Worm (Caenorhabditis elegans) whole organism, young adult: ENCODE data around the gene F09G2.2.

Experiments used
- B0035.1 ChIP-seq: sonication (generic microtip); optimal IDR thresholded peaks from 2 replicates; lab custom pipeline; 2016; ENCODE audit warnings: missing genetic modification characterization, mild to moderate bottlenecking, missing compliant biosample characterization, missing genotype, missing genetic modification reagents
- F33H1.4 ChIP-seq: fragments of 200-800 bp; sonication (Bioruptor generic); IDR thresholded peaks from 2 replicates; pipeline ENCODE4 v1.3.6; 2022; ENCODE audit warnings: missing genetic modification reagents, missing genetic modification characterization, missing compliant biosample characterization
- F39B2.1 ChIP-seq: fragments of 200-800 bp; sonication (Bioruptor generic); IDR thresholded peaks from 2 replicates; pipeline ENCODE4 v1.3.6; 2022; ENCODE audit warnings: missing genetic modification reagents, missing genetic modification characterization, missing compliant biosample characterization
- Y67H2A.10 ChIP-seq: fragments of 200-800 bp; sonication (Bioruptor generic); conservative IDR thresholded peaks from 2 replicates; pipeline ENCODE4 v1.3.6; 2022; ENCODE audit warnings: missing genetic modification reagents, missing genetic modification characterization, missing compliant biosample characterization
- attf-3 ChIP-seq: fragments of 200-800 bp; sonication (Bioruptor generic); conservative IDR thresholded peaks from 2 replicates; pipeline ENCODE4 v1.3.6; 2022; ENCODE audit warnings: missing genetic modification reagents, missing genetic modification characterization, missing compliant biosample characterization
- attf-5 ChIP-seq: fragments of 200-800 bp; sonication (Bioruptor generic); optimal IDR thresholded peaks from 2 replicates; lab custom pipeline; 2018; ENCODE audit warnings: mild to moderate bottlenecking, missing genetic modification characterization, missing compliant biosample characterization
- bed-1 ChIP-seq: fragments of 200-800 bp; sonication (Bioruptor generic); IDR thresholded peaks from 2 replicates; pipeline ENCODE4 v1.3.6; 2022; ENCODE audit warnings: missing genetic modification reagents, missing genetic modification characterization, missing compliant biosample characterization
- ceh-58 ChIP-seq: fragments of 200-800 bp; sonication (Bioruptor generic); IDR thresholded peaks from 2 replicates; pipeline ENCODE4 v1.3.6; 2022; ENCODE audit warnings: missing genetic modification characterization, missing compliant biosample characterization
- ceh-79 ChIP-seq: sonication (generic microtip); optimal IDR thresholded peaks from 2 replicates; lab custom pipeline; 2017; ENCODE audit warnings: mild to moderate bottlenecking, missing genetic modification characterization, missing compliant biosample characterization
- chd-7 ChIP-seq: sonication (generic microtip); optimal IDR thresholded peaks from 2 replicates; lab custom pipeline; 2016; ENCODE audit warnings: mild to moderate bottlenecking, missing genetic modification characterization, moderate library complexity, missing compliant biosample characterization
- die-1 ChIP-seq: sonication (generic microtip); optimal IDR thresholded peaks from 2 replicates; lab custom pipeline; 2016; ENCODE audit warnings: missing genotype, mild to moderate bottlenecking, missing genetic modification characterization, missing compliant biosample characterization
- efl-1 ChIP-seq: fragments of 150-350 bp; optimal IDR thresholded peaks from 2 replicates; lab custom pipeline; 2014; ENCODE audit warnings: missing biosample characterization, missing genetic modification reagents, missing genetic modification characterization
- let-526 ChIP-seq: fragments of 200-800 bp; sonication (Bioruptor generic); IDR thresholded peaks from 2 replicates; pipeline ENCODE4 v1.3.6; 2022; ENCODE audit warnings: missing genetic modification reagents, missing genetic modification characterization, missing compliant biosample characterization
- lin-26 ChIP-seq: fragments of 200-800 bp; sonication (Bioruptor generic); IDR thresholded peaks from 2 replicates; pipeline ENCODE4 v1.3.6; 2022; ENCODE audit warnings: missing genetic modification reagents, missing genetic modification characterization, missing compliant biosample characterization
- lin-35 ChIP-seq, 3 experiments: fragments of 150-350 bp in 2 of 3; sonication (generic microtip) in 1 of 3; optimal IDR thresholded peaks; 2 replicates each; lab custom pipeline; 2014 to 2018; ENCODE audit warnings: missing biosample characterization in 3 of 3, missing genetic modification characterization in 3 of 3, missing genetic modification reagents in 3 of 3
- lin-40 ChIP-seq: sonication (generic microtip); optimal IDR thresholded peaks from 2 replicates; lab custom pipeline; 2016; ENCODE audit warnings: missing genetic modification characterization, mild to moderate bottlenecking, missing compliant biosample characterization, missing genotype, missing genetic modification reagents
- lin-54 ChIP-seq: fragments of 200-800 bp; sonication (Bioruptor generic); optimal IDR thresholded peaks from 2 replicates; lab custom pipeline; 2018; ENCODE audit warnings: mild to moderate bottlenecking, missing genetic modification characterization, missing compliant biosample characterization
- lsy-27 ChIP-seq: sonication (generic microtip); optimal IDR thresholded peaks from 2 replicates; lab custom pipeline; 2017; ENCODE audit warnings: missing genetic modification characterization, mild to moderate bottlenecking, missing compliant biosample characterization, antibody characterized with exemption, missing genotype, borderline replicate concordance; ENCODE audit not compliant: insufficient read depth
- madf-3 ChIP-seq: fragments of 200-800 bp; sonication (Bioruptor generic); IDR thresholded peaks from 2 replicates; pipeline ENCODE4 v1.3.6; 2022; ENCODE audit warnings: missing genetic modification reagents, missing genetic modification characterization, missing compliant biosample characterization
- nfya-1 ChIP-seq: sonication (generic microtip); optimal IDR thresholded peaks from 2 replicates; lab custom pipeline; 2017; ENCODE audit warnings: antibody characterized with exemption, missing compliant biosample characterization, missing genetic modification characterization, borderline replicate concordance; ENCODE audit not compliant: insufficient read depth
- nhr-27 ChIP-seq: fragments of 200-800 bp; sonication (Bioruptor generic); optimal IDR thresholded peaks from 2 replicates; lab custom pipeline; 2018; ENCODE audit warnings: mild to moderate bottlenecking, missing genetic modification characterization, moderate library complexity, missing compliant biosample characterization
- nhr-80 ChIP-seq: sonication (generic microtip); optimal IDR thresholded peaks from 2 replicates; lab custom pipeline; 2016; ENCODE audit warnings: missing genetic modification characterization, missing compliant biosample characterization
- nhr-90 ChIP-seq: sonication (generic microtip); optimal IDR thresholded peaks from 2 replicates; lab custom pipeline; 2016; ENCODE audit warnings: missing genotype, mild to moderate bottlenecking, missing genetic modification characterization, missing compliant biosample characterization
- rec-8 ChIP-seq, 2 experiments: sonication (generic microtip); optimal IDR thresholded peaks; 2 replicates each; lab custom pipeline; 2016; ENCODE audit warnings: mild to moderate bottlenecking in 2 of 2, missing genetic modification characterization in 2 of 2, missing genetic modification reagents in 2 of 2, missing genotype in 2 of 2, missing biosample characterization in 1 of 2, missing compliant biosample characterization in 1 of 2, moderate library complexity in 1 of 2
- rpc-1 ChIP-seq, 2 experiments: fragments of 150-350 bp in 1 of 2; sonication (generic microtip) in 1 of 2; optimal IDR thresholded peaks; 2 replicates each; lab custom pipeline; 2014 to 2018; ENCODE audit warnings: missing biosample characterization in 1 of 2, missing genetic modification characterization in 1 of 2, missing genetic modification reagents in 1 of 2, missing genotype in 1 of 2
- tbp1 ChIP-seq: fragments of 200-800 bp; sonication (Bioruptor generic); optimal IDR thresholded peaks from 2 replicates; lab custom pipeline; 2018; ENCODE audit warnings: mild to moderate bottlenecking, missing genetic modification characterization, missing compliant biosample characterization
- tbx-9 ChIP-seq: sonication (generic microtip); optimal IDR thresholded peaks from 2 replicates; lab custom pipeline; 2016; ENCODE audit warnings: borderline replicate concordance, missing genetic modification characterization, inconsistent platforms, missing compliant biosample characterization
- unc-62 ChIP-seq: fragments of 150-350 bp; optimal IDR thresholded peaks from 2 replicates; lab custom pipeline; 2014; ENCODE audit warnings: missing biosample characterization, missing genetic modification reagents, missing genetic modification characterization
- zim-3 ChIP-seq: sonication (generic microtip); optimal IDR thresholded peaks from 2 replicates; lab custom pipeline; 2017; ENCODE audit warnings: mild to moderate bottlenecking, missing genetic modification characterization, moderate library complexity, missing compliant biosample characterization
- ztf-25 ChIP-seq: fragments of 200-800 bp; sonication (Bioruptor generic); IDR thresholded peaks from 2 replicates; pipeline ENCODE4 v1.3.6; 2022; ENCODE audit warnings: missing genetic modification reagents, missing genetic modification characterization, missing compliant biosample characterization
- ztf-26 ChIP-seq: sonication (generic microtip); optimal IDR thresholded peaks from 2 replicates; lab custom pipeline; 2017; ENCODE audit warnings: missing genetic modification characterization, missing compliant biosample characterization
- ztf-28 ChIP-seq: fragments of 200-800 bp; sonication (Bioruptor generic); IDR thresholded peaks from 2 replicates; pipeline ENCODE4 v1.3.6; 2022; ENCODE audit warnings: missing genetic modification reagents, missing genetic modification characterization, missing compliant biosample characterization
- ztf-3 ChIP-seq: fragments of 200-800 bp; sonication (Bioruptor generic); optimal IDR thresholded peaks from 2 replicates; lab custom pipeline; 2018; ENCODE audit warnings: mild to moderate bottlenecking, missing genetic modification characterization, missing compliant biosample characterization

Gene F09G2.2

DNA sequence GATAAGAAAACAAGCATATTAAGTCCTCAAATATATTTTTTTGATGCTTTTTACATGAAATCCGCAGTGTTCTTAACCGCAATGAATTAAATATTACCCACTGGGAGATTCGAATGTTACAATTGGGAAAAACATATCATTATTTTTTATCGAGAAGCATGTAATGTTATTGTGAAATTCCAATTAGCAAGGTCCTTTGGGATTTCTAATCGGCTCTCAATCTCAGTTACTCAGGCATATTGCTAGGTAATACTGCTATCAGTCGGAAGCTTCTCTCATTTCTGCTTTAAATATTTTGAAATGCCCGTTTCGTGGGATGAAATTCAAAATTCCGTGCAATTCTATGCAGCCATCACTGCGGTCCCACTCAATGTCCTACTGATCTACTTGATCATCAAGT, 37.3 kb upstream of the F09G2.2 start, which contains the start of gene str-204 (continued):
- TF ChIP-seq Y67H2A.10 (GFP tag; lab: Robert Waterston, UW) (no peak), rpc-1 (optimal IDR thresholded peaks at IDR 0.05; lab: Kevin White, UChicago) (no peak), rpc-1 (tag; optimal IDR thresholded peaks at IDR 0.05; lab: Kevin White, UChicago) (no peak), ztf-28 (GFP tag; lab: Robert Waterston, UW) (no peak), ztf-26 (tag; lab: Kevin White, UChicago) (no peak), zim-3 (tag; lab: Kevin White, UChicago) (no peak)

DNA sequence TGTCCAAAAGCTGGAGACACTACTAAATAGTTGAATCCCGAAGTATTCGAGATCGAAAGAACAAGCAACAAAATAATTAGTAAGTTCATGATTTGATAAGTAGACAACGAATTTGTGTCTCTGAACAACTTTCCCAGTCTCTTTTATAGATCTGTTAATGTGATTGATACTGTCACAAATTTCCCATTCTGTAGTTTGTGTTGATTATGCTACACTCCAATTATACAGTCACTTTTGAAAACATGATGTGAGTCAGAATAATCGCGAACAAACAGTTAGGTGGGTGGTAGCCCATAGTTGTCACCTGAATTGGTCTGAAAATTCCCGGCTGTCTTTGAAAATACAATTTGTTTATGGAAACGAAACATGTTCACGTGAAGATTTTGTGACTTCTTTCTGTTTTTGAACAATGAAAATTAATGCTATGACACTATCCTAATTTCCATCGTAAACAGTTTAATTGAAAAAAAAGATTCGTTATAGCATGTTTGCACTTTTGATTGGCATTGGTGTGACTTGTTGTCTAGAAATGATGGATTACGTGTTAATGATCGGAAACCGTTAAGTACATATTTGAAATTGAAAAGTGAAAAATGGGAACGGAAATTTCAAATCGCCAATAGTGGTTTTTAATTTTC, 33.1 kb upstream of the F09G2.2 start, which contains the start of gene ugt-41:
Gene ugt-41 (minus strand): TSS at position 119 of the 638 bp plus-strand sequence.
- TF ChIP-seq lin-35 (GFP tag; optimal IDR thresholded peaks at IDR 0.05; lab: Kevin White, UChicago) (no peak), unc-62 (GFP tag; lab: Kevin White, UChicago) (peak; percentile 85), ztf-3 (GFP tag; lab: Kevin White, UChicago) (no peak), efl-1 (GFP tag; lab: Kevin White, UChicago) (no peak), attf-3 (GFP tag; lab: Robert Waterston, UW) (no peak), lin-26 (GFP tag; lab: Robert Waterston, UW) (no peak), ceh-79 (tag; lab: Kevin White, UChicago) (no peak), ztf-25 (GFP tag; lab: Robert Waterston, UW) (no peak), tbx-9 (tag; lab: Kevin White, UChicago) (no peak), nfya-1 (tag; lab: Kevin White, UChicago) (no peak), nhr-90 (tag; lab: Kevin White, UChicago) (no peak), F33H1.4 (GFP tag; lab: Robert Waterston, UW) (no peak), lin-40 (tag; lab: Kevin White, UChicago) (peak; percentile 18), lsy-27 (no peak), lin-54 (no peak), nhr-80 (tag; lab: Kevin White, UChicago) (peak; percentile 42)

DNA sequence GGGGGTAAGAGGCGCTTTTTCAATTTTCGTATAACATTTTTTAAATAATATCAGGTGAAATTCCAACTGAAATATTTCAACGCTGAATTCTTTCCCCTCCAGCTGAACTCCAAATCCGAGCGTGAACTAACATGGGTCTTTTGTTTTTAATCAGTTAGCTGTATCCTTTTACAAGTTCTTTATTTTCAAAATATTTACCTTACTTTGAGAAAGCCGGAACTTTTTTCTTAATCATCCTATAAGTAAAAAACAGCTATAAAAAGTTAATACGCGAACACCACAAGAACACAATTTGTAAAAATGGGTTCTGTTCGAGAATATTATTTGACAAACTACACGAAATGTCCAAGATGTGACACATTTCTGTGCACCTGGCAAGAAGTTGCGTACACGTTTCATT, 32.5 kb upstream of the F09G2.2 start, which contains the start of gene srh-83:
Gene srh-83 (plus strand): TSS at position 301 of the 400 bp plus-strand sequence.
- TF ChIP-seq die-1 (tag; lab: Kevin White, UChicago) (no peak), lin-40 (tag; lab: Kevin White, UChicago) (no peak), B0035.1 (tag; lab: Kevin White, UChicago) (no peak), nhr-27 (tag; lab: Kevin White, UChicago) (no peak), ceh-58 (GFP tag; lab: Robert Waterston, UW) (no peak), madf-3 (GFP tag; lab: Robert Waterston, UW) (no peak), chd-7 (tag; lab: Kevin White, UChicago) (no peak), ztf-28 (GFP tag; lab: Robert Waterston, UW) (no peak), rec-8 (tag; optimal IDR thresholded peaks at IDR 0.05; lab: Kevin White, UChicago) (no peak), rpc-1 (optimal IDR thresholded peaks at IDR 0.05; lab: Kevin White, UChicago) (no peak), rpc-1 (tag; optimal IDR thresholded peaks at IDR 0.05; lab: Kevin White, UChicago) (no peak), nhr-90 (tag; lab: Kevin White, UChicago) (no peak)

DNA sequence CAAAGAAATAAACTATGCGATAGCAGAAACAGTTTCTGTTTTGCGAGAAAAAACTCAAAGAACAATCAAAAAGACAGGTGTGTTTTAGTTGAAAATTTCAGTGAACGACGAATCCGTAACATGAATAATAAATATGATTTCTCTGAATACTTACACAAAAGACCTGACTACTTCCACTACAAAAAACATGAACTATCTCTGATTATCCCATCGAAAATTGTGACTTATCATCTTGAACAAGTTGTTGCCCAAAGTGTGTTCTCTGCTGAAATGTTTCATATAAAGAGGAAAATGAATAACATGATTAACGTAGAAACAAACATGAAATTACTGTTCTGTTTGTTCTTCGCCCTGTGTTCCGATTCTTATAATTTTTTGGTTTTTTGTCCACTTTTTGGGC, 30.0 kb upstream of the F09G2.2 start, which contains the start of gene ugt-36:
Gene ugt-36 (plus strand): TSS at position 301 of the 400 bp plus-strand sequence.
- TF ChIP-seq let-526 (GFP tag; lab: Robert Waterston, UW) (no peak), F39B2.1 (GFP tag; lab: Robert Waterston, UW) (no peak), tbp1 (no peak), bed-1 (GFP tag; lab: Robert Waterston, UW) (no peak), ceh-58 (GFP tag; lab: Robert Waterston, UW) (no peak), attf-5 (GFP tag; lab: Kevin White, UChicago) (no peak)
